Worm (Caenorhabditis elegans) whole organism, late embryonic: ENCODE data around the gene xpb-1.

Experiments
- ama-1 ChIP-seq: fragments of 150-350 bp; optimal IDR thresholded peaks from 2 replicates; lab custom pipeline; 2014
- ceh-18 ChIP-seq: sonication (generic microtip); optimal IDR thresholded peaks from 2 replicates; lab custom pipeline; 2016; ENCODE audit warnings: missing genetic modification characterization, missing compliant biosample characterization
- dve-1 ChIP-seq: sonication (generic microtip); optimal IDR thresholded peaks from 2 replicates; lab custom pipeline; 2017; ENCODE audit warnings: antibody characterized with exemption, mild to moderate bottlenecking, missing genetic modification characterization, missing compliant biosample characterization
- fkh-6 ChIP-seq: sonication (generic microtip); optimal IDR thresholded peaks from 2 replicates; lab custom pipeline; 2016; ENCODE audit warnings: missing genetic modification characterization, missing compliant biosample characterization
- nfya-1 ChIP-seq: sonication (generic microtip); optimal IDR thresholded peaks from 2 replicates; lab custom pipeline; 2017; ENCODE audit warnings: missing genetic modification characterization, mild to moderate bottlenecking, missing compliant biosample characterization, antibody characterized with exemption, moderate library complexity
- nhr-11 ChIP-seq: fragments of 150-350 bp; optimal IDR thresholded peaks from 2 replicates; lab custom pipeline; 2014; ENCODE audit warnings: missing biosample characterization, missing genetic modification characterization
- pha-4 ChIP-seq: fragments of 150-350 bp; optimal IDR thresholded peaks from 2 replicates; lab custom pipeline; 2018; ENCODE audit warnings: missing biosample characterization, missing genetic modification reagents, missing genetic modification characterization
- ref-2 ChIP-seq: sonication (generic microtip); optimal IDR thresholded peaks from 2 replicates; lab custom pipeline; 2016; ENCODE audit warnings: missing genetic modification characterization, missing compliant biosample characterization
- sox-4 ChIP-seq: sonication (generic microtip); optimal IDR thresholded peaks from 2 replicates; lab custom pipeline; 2017; ENCODE audit warnings: mild to moderate bottlenecking, missing genetic modification characterization, inconsistent platforms, missing compliant biosample characterization
- tbx-2 ChIP-seq: sonication (generic microtip); optimal IDR thresholded peaks from 2 replicates; lab custom pipeline; 2016; ENCODE audit warnings: missing genetic modification characterization, missing compliant biosample characterization

DNA sequence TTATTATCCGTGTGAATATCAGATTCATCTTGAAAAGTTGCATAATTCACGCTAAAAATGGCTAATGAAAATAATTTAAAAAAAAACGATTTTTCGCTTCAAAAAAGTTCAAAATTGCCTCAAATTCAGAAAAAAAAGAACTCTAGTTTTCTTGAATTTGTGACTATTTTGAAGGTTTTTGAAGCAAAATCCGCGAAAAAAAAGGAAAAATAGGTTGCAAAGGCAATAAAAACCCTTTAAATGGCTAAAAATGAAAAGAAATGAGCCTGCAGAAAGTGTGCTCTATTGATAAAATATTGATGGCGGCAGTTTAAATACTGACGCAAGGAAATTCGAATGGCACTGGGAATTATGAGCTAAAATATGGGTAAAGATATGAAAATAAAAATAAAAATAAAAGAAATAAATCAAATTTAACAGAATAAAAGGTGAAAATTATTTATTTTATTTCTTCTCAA is 54.0 kb downstream of the xpb-1 start, which contains the start of gene Y66D12A.7:
- no peak for TF ChIP-seq dve-1 (tag; lab: Kevin White, UChicago)
- no peak for TF ChIP-seq nhr-11 (tag; lab: Kevin White, UChicago)
- TF ChIP-seq fkh-6 (tag; lab: Kevin White, UChicago), result no peak
- TF ChIP-seq ama-1 (lab: Kevin White, UChicago), result no peak
- TF ChIP-seq pha-4 (tag; lab: Kevin White, UChicago), result no peak
- TF ChIP-seq ceh-18 (tag; lab: Kevin White, UChicago), result no peak
- no peak for TF ChIP-seq sox-4
- TF ChIP-seq ref-2, result no peak
- no peak for TF ChIP-seq tbx-2 (tag; lab: Kevin White, UChicago)
- TF ChIP-seq nfya-1 (tag; lab: Kevin White, UChicago), result no peak
